Worm (Caenorhabditis elegans) whole organism, L1 larva: Measurements from ENCODE around the gene R07E4.3.

Source experiments
- C04F5.9 ChIP-seq: sonication (generic microtip); optimal IDR thresholded peaks from 2 replicates; lab custom pipeline; 2016; ENCODE audit warnings: missing genetic modification characterization, missing compliant biosample characterization
- F16B12.6 ChIP-seq: fragments of 150-350 bp; optimal IDR thresholded peaks from 2 replicates; lab custom pipeline; 2014; ENCODE audit warnings: missing biosample characterization, missing genetic modification characterization
- Y116A8C.19 ChIP-seq: sonication (generic microtip); optimal IDR thresholded peaks from 2 replicates; lab custom pipeline; 2016; ENCODE audit warnings: missing compliant biosample characterization, missing genetic modification characterization, borderline replicate concordance
- aha-1 ChIP-seq: fragments of 150-350 bp; optimal IDR thresholded peaks from 2 replicates; lab custom pipeline; 2014; ENCODE audit warnings: missing biosample characterization, missing genetic modification characterization
- alr-1 ChIP-seq: fragments of 200-800 bp; sonication (Bioruptor generic); optimal IDR thresholded peaks from 2 replicates; lab custom pipeline; 2018; ENCODE audit warnings: borderline replicate concordance, mild to moderate bottlenecking, missing genetic modification characterization, missing compliant biosample characterization
- ama-1 ChIP-seq: fragments of 150-350 bp; optimal IDR thresholded peaks from 2 replicates; lab custom pipeline; 2014
- blmp-1 ChIP-seq: fragments of 150-350 bp; optimal IDR thresholded peaks from 2 replicates; lab custom pipeline; 2014; ENCODE audit warnings: missing biosample characterization, missing genetic modification characterization
- ceh-8 ChIP-seq: fragments of 200-800 bp; sonication (Bioruptor generic); optimal IDR thresholded peaks from 2 replicates; lab custom pipeline; 2018; ENCODE audit warnings: mild to moderate bottlenecking, missing genetic modification characterization, moderate library complexity, missing compliant biosample characterization
- ceh-82 ChIP-seq, 3 experiments: fragments of 150-350 bp in 1 of 3; sonication (generic microtip) in 2 of 3; optimal IDR thresholded peaks; 2 replicates each; lab custom pipeline; 2014 to 2017; ENCODE audit warnings: missing biosample characterization in 3 of 3, missing genetic modification characterization in 3 of 3
- ceh-88 ChIP-seq: fragments of 200-800 bp; sonication (Bioruptor generic); IDR thresholded peaks from 2 replicates; pipeline ENCODE4 v1.3.6; 2022; ENCODE audit warnings: missing genetic modification characterization, missing compliant biosample characterization
- ceh-90 ChIP-seq: sonication (generic microtip); optimal IDR thresholded peaks from 2 replicates; lab custom pipeline; 2016; ENCODE audit warnings: missing genetic modification characterization, missing compliant biosample characterization
- dsc-1 ChIP-seq: sonication (generic microtip); optimal IDR thresholded peaks from 2 replicates; lab custom pipeline; 2016; ENCODE audit warnings: mild to moderate bottlenecking, missing genetic modification characterization, missing compliant biosample characterization
- egl-13 ChIP-seq: sonication (generic microtip); optimal IDR thresholded peaks from 2 replicates; lab custom pipeline; 2016; ENCODE audit warnings: missing genotype, missing genetic modification reagents, missing genetic modification characterization, missing compliant biosample characterization
- egl-27 ChIP-seq, 2 experiments: fragments of 150-350 bp in 1 of 2; sonication (generic microtip); optimal IDR thresholded peaks; 3 replicates each; lab custom pipeline; 2017 to 2018; ENCODE audit warnings: missing biosample characterization in 2 of 2, missing genetic modification characterization in 2 of 2, missing genetic modification reagents in 2 of 2
- elt-2 ChIP-seq: sonication (generic microtip); optimal IDR thresholded peaks from 2 replicates; lab custom pipeline; 2016; ENCODE audit warnings: missing genetic modification characterization, mild to moderate bottlenecking, inconsistent platforms, missing compliant biosample characterization, missing genetic modification reagents
- ets-5 ChIP-seq: fragments of 200-800 bp; sonication (Bioruptor generic); IDR thresholded peaks from 2 replicates; pipeline ENCODE4 v1.3.6; 2022; ENCODE audit warnings: missing genetic modification characterization, missing compliant biosample characterization
- fkh-4 ChIP-seq: sonication (generic microtip); optimal IDR thresholded peaks from 2 replicates; lab custom pipeline; 2016; ENCODE audit warnings: missing compliant biosample characterization, missing genetic modification characterization, borderline replicate concordance
- fos-1 ChIP-seq: fragments of 150-350 bp; optimal IDR thresholded peaks from 2 replicates; lab custom pipeline; 2014; ENCODE audit warnings: missing biosample characterization, missing genetic modification characterization
- hlh-4 ChIP-seq: sonication (generic microtip); optimal IDR thresholded peaks from 2 replicates; lab custom pipeline; 2016; ENCODE audit warnings: mild to moderate bottlenecking, missing genetic modification characterization, missing compliant biosample characterization
- hpl-2 ChIP-seq: fragments of 150-350 bp; optimal IDR thresholded peaks from 2 replicates; lab custom pipeline; 2014; ENCODE audit warnings: missing biosample characterization, missing genetic modification reagents, missing genetic modification characterization
- irx-1 ChIP-seq: sonication (generic microtip); optimal IDR thresholded peaks from 2 replicates; lab custom pipeline; 2016; ENCODE audit warnings: missing genetic modification characterization, missing compliant biosample characterization
- isw-1 ChIP-seq: fragments of 200-800 bp; sonication (Bioruptor generic); IDR thresholded peaks from 2 replicates; pipeline ENCODE4 v1.3.6; 2022; ENCODE audit warnings: missing genetic modification characterization, missing compliant biosample characterization
- jun-1 ChIP-seq: fragments of 150-350 bp; optimal IDR thresholded peaks from 2 replicates; lab custom pipeline; 2014; ENCODE audit warnings: missing biosample characterization, missing genetic modification reagents, missing genetic modification characterization
- lin-14 ChIP-seq: fragments of 200-800 bp; sonication (Bioruptor generic); optimal IDR thresholded peaks from 2 replicates; lab custom pipeline; 2018; ENCODE audit warnings: mild to moderate bottlenecking, missing genetic modification characterization, moderate library complexity, missing compliant biosample characterization
- lin-15B ChIP-seq: fragments of 150-350 bp; sonication (generic microtip); optimal IDR thresholded peaks from 3 replicates; lab custom pipeline; 2014; ENCODE audit warnings: missing biosample characterization, missing genetic modification characterization
- lin-35 ChIP-seq, 2 experiments: fragments of 150-350 bp; optimal IDR thresholded peaks; 2 replicates each; lab custom pipeline; 2014; ENCODE audit warnings: missing biosample characterization in 2 of 2, missing genetic modification characterization in 2 of 2, missing genetic modification reagents in 2 of 2
- lir-3 ChIP-seq: sonication (generic microtip); optimal IDR thresholded peaks from 2 replicates; lab custom pipeline; 2016; ENCODE audit warnings: mild to moderate bottlenecking, missing genetic modification characterization, moderate library complexity, missing compliant biosample characterization; ENCODE audit not compliant: poor library complexity
- lsy-2 ChIP-seq, 2 experiments: fragments of 150-350 bp; optimal IDR thresholded peaks; 2 replicates each; lab custom pipeline; 2014; ENCODE audit warnings: missing biosample characterization in 2 of 2, missing genetic modification characterization in 2 of 2
- mab-9 ChIP-seq: fragments of 200-800 bp; sonication (Bioruptor generic); IDR thresholded peaks from 2 replicates; pipeline ENCODE4 v1.3.6; 2022; ENCODE audit warnings: missing genetic modification reagents, missing genetic modification characterization, missing compliant biosample characterization
- mdl-1 ChIP-seq, 2 experiments: fragments of 150-350 bp; optimal IDR thresholded peaks; 2 replicates each; lab custom pipeline; 2014 to 2017; ENCODE audit warnings: missing biosample characterization in 2 of 2, missing genetic modification characterization in 2 of 2, inconsistent platforms in 1 of 2
- mef-2 ChIP-seq: fragments of 150-350 bp; optimal IDR thresholded peaks from 2 replicates; lab custom pipeline; 2014; ENCODE audit warnings: missing biosample characterization, missing genetic modification characterization
- nhr-11 ChIP-seq: fragments of 150-350 bp; optimal IDR thresholded peaks from 2 replicates; lab custom pipeline; 2014; ENCODE audit warnings: missing biosample characterization, missing genetic modification characterization
- nhr-12 ChIP-seq: sonication (generic microtip); optimal IDR thresholded peaks from 2 replicates; lab custom pipeline; 2017; ENCODE audit warnings: missing biosample characterization, missing genetic modification characterization
- nhr-19 ChIP-seq: fragments of 200-800 bp; sonication (Bioruptor generic); conservative IDR thresholded peaks from 2 replicates; pipeline ENCODE4 v1.3.6; 2022; ENCODE audit warnings: missing genetic modification characterization, missing compliant biosample characterization
- nhr-20 ChIP-seq: sonication (generic microtip); optimal IDR thresholded peaks from 2 replicates; lab custom pipeline; 2016; ENCODE audit warnings: mild to moderate bottlenecking, missing genetic modification characterization, missing compliant biosample characterization
- nhr-237 ChIP-seq: fragments of 150-350 bp; optimal IDR thresholded peaks from 2 replicates; lab custom pipeline; 2014; ENCODE audit warnings: missing biosample characterization, missing genetic modification characterization
- nhr-71 ChIP-seq: sonication (generic microtip); optimal IDR thresholded peaks from 2 replicates; lab custom pipeline; 2016; ENCODE audit warnings: mild to moderate bottlenecking, missing genetic modification characterization, moderate library complexity, missing compliant biosample characterization
- nhr-85 ChIP-seq: sonication (generic microtip); peaks from one replicate; lab custom pipeline; 2016; ENCODE audit warnings: missing genetic modification characterization, inconsistent platforms, missing compliant biosample characterization
- pag-3 ChIP-seq: sonication (generic microtip); optimal IDR thresholded peaks from 2 replicates; lab custom pipeline; 2017; ENCODE audit warnings: missing genetic modification characterization, mild to moderate bottlenecking, missing compliant biosample characterization, antibody characterized with exemption, borderline replicate concordance; ENCODE audit not compliant: insufficient read depth
- pax-3 ChIP-seq: fragments of 200-800 bp; sonication (Bioruptor generic); optimal IDR thresholded peaks from 2 replicates; lab custom pipeline; 2018; ENCODE audit warnings: mild to moderate bottlenecking, missing genetic modification characterization, moderate library complexity, missing compliant biosample characterization
- pqm-1 ChIP-seq: sonication (generic microtip); optimal IDR thresholded peaks from 3 replicates; lab custom pipeline; 2017; ENCODE audit warnings: missing biosample characterization, missing genetic modification characterization
- snu-23 ChIP-seq: sonication (generic microtip); optimal IDR thresholded peaks from 2 replicates; lab custom pipeline; 2016; ENCODE audit warnings: missing genetic modification characterization, missing compliant biosample characterization
- sptf-1 ChIP-seq: fragments of 150-350 bp; optimal IDR thresholded peaks from 2 replicates; lab custom pipeline; 2014; ENCODE audit warnings: missing biosample characterization, missing genetic modification characterization
- sup-37 ChIP-seq: fragments of 200-800 bp; sonication (Bioruptor generic); optimal IDR thresholded peaks from 2 replicates; lab custom pipeline; 2018; ENCODE audit warnings: mild to moderate bottlenecking, missing genetic modification characterization, missing compliant biosample characterization
- swsn-7 ChIP-seq: sonication (generic microtip); optimal IDR thresholded peaks from 2 replicates; lab custom pipeline; 2016; ENCODE audit warnings: missing genetic modification characterization, missing compliant biosample characterization
- tlp-1 ChIP-seq: fragments of 150-350 bp; optimal IDR thresholded peaks from 2 replicates; lab custom pipeline; 2014; ENCODE audit warnings: missing biosample characterization, missing genetic modification characterization
- unc-62 ChIP-seq: fragments of 150-350 bp; optimal IDR thresholded peaks from 2 replicates; lab custom pipeline; 2014; ENCODE audit warnings: missing biosample characterization, missing genetic modification reagents, missing genetic modification characterization
- unc-86 ChIP-seq: sonication (generic microtip); optimal IDR thresholded peaks from 2 replicates; lab custom pipeline; 2016; ENCODE audit warnings: missing genetic modification characterization, missing compliant biosample characterization
- unc-98 ChIP-seq: fragments of 200-800 bp; sonication (Bioruptor generic); IDR thresholded peaks from 2 replicates; pipeline ENCODE4 v1.3.6; 2022; ENCODE audit warnings: missing genetic modification characterization, missing compliant biosample characterization
- vab-15 ChIP-seq: sonication (generic microtip); optimal IDR thresholded peaks from 2 replicates; lab custom pipeline; 2017; ENCODE audit warnings: missing genotype, mild to moderate bottlenecking, missing genetic modification characterization, missing compliant biosample characterization
- xbp-1 ChIP-seq: sonication (generic microtip); optimal IDR thresholded peaks from 2 replicates; lab custom pipeline; 2016; ENCODE audit warnings: missing genetic modification characterization, missing compliant biosample characterization
- ztf-4 ChIP-seq: fragments of 150-350 bp; optimal IDR thresholded peaks from 2 replicates; lab custom pipeline; 2014; ENCODE audit warnings: missing biosample characterization, missing genetic modification characterization

Gene R07E4.3

DNA sequence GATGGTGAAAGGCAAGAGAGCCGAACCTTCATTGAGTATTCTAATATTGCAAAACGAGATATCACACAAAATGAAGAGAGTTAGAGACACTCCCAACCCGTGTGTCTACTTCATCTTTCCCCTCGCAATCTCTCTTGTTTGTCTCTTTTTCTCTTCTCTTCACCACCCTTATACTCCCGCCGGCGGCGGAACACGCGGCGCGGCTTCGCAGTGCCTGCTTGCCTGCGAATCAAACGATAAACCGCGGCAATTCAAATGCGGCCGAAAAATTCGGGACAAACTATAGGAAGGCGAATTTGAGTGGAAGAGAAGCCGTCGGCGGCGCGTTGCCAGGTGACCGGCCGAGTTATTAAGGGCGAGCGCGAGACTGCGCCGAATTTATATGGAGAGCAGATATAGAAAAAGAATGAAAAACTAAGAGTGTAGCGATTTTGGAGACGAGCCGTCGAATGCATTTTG, 31.4 kb downstream of the R07E4.3 start, which contains the start of gene klp-13 (continued):
- TF ChIP-seq pag-3 (tag; lab: Kevin White, UChicago) (no peak), sptf-1 (tag; lab: Kevin White, UChicago) (no peak), ceh-8 (GFP tag; lab: Kevin White, UChicago) (peak; percentile 69), hpl-2 (no peak), nhr-12 (tag; lab: Kevin White, UChicago) (no peak), fos-1 (tag; lab: Kevin White, UChicago) (peak; percentile 85), egl-27 (tag; optimal IDR thresholded peaks at IDR 0.05; lab: Kevin White, UChicago) (peak in 1 of 2 experiments; percentile 54), blmp-1 (peak; percentile 81), fkh-4 (tag; lab: Kevin White, UChicago) (no peak), snu-23 (GFP tag; lab: Kevin White, UChicago) (peak; percentile 93), nhr-11 (tag; lab: Kevin White, UChicago) (peak; percentile 53), mef-2 (peak; percentile 54), irx-1 (tag; lab: Kevin White, UChicago) (peak; percentile 74), lin-14 (GFP tag; lab: Kevin White, UChicago) (peak; percentile 95), nhr-20 (tag; lab: Kevin White, UChicago) (peak; percentile 90), C04F5.9 (tag; lab: Kevin White, UChicago) (no peak), jun-1 (peak; percentile 74), unc-86 (peak; percentile 76), ceh-88 (GFP tag; lab: Robert Waterston, UW) (no peak), nhr-85 (peak; percentile 88), aha-1 (tag; lab: Kevin White, UChicago) (peak; percentile 19), hlh-4 (tag; lab: Kevin White, UChicago) (no peak), dsc-1 (tag; lab: Kevin White, UChicago) (peak; percentile 84), lin-35 (GFP tag; optimal IDR thresholded peaks at IDR 0.05; lab: Kevin White, UChicago) (peak; percentile 92 to 97), vab-15 (tag; lab: Kevin White, UChicago) (peak; percentile 47), lin-15B (tag; lab: Kevin White, UChicago) (peak; percentile 80), ets-5 (no peak), F16B12.6 (tag; lab: Kevin White, UChicago) (peak; percentile 29), nhr-237 (tag; lab: Kevin White, UChicago) (peak; percentile 35), ama-1 (lab: Kevin White, UChicago) (peak; percentile 2), pax-3 (peak; percentile 85), swsn-7 (peak; percentile 88), nhr-19 (GFP tag; lab: Robert Waterston, UW) (peak; percentile 80), lir-3 (tag; lab: Kevin White, UChicago) (peak; percentile 64), xbp-1 (peak; percentile 92), sup-37 (GFP tag; lab: Kevin White, UChicago) (peak; percentile 41), egl-13 (tag; lab: Kevin White, UChicago) (peak; percentile 82), ceh-82 (tag; optimal IDR thresholded peaks at IDR 0.05; lab: Kevin White, UChicago) (peak; percentile 72 to 90 (median 78)), mdl-1 (tag; optimal IDR thresholded peaks at IDR 0.05; lab: Kevin White, UChicago) (peak in 1 of 2 experiments; percentile 86), ztf-4 (tag; lab: Kevin White, UChicago) (peak; percentile 43), lsy-2 (tag; optimal IDR thresholded peaks at IDR 0.05; lab: Kevin White, UChicago) (peak; percentile 77 to 94), alr-1 (no peak), isw-1 (GFP tag; lab: Robert Waterston, UW) (peak; percentile 55; the same call in 1 of the 2 replicates), ceh-90 (tag; lab: Kevin White, UChicago) (no peak), mab-9 (GFP tag; lab: Robert Waterston, UW) (no peak), tlp-1 (tag; lab: Kevin White, UChicago) (no peak), elt-2 (tag; lab: Kevin White, UChicago) (peak; percentile 61), unc-98 (GFP tag; lab: Robert Waterston, UW) (no peak), Y116A8C.19 (tag; lab: Kevin White, UChicago) (no peak), unc-62 (GFP tag; lab: Kevin White, UChicago) (no peak), nhr-71 (peak; percentile 94), pqm-1 (no peak)
- TF ChIP-seq, all 84 proteins: peak for 55
